Fruit fly (Drosophila melanogaster) whole organism, embryonic: Measurements from ENCODE around the gene Cand1.
A peak's percentile ranks its signal among the peaks of the same experiment; 100 is the strongest.

Experiments used
- B-H1 ChIP-seq: fragments of 200-800 bp; sonication (Bioruptor generic); IDR thresholded peaks from 3 replicates; pipeline ENCODE4 v1.3.6; 2022; ENCODE audit warnings: missing biosample characterization, missing genetic modification characterization
- Bteb2 ChIP-seq: fragments of 200-800 bp; sonication (Bioruptor generic); optimal IDR thresholded peaks from 2 replicates; lab custom pipeline; 2016; ENCODE audit warnings: missing biosample characterization, missing genetic modification characterization
- C15 ChIP-seq: fragments of 200-800 bp; sonication (Bioruptor generic); IDR thresholded peaks from 3 replicates; pipeline ENCODE4 v1.3.6; 2022; ENCODE audit warnings: missing biosample characterization, missing genetic modification characterization
- CG10565 ChIP-seq: fragments of 200-800 bp; sonication (Bioruptor generic); optimal IDR thresholded peaks from 3 replicates; lab custom pipeline; 2016; ENCODE audit warnings: missing biosample characterization, mild to moderate bottlenecking, missing genetic modification characterization
- CG12155 ChIP-seq: fragments of 200-800 bp; sonication (Bioruptor generic); optimal IDR thresholded peaks from 3 replicates; lab custom pipeline; 2016; ENCODE audit warnings: missing biosample characterization, missing genetic modification characterization
- CG12769 ChIP-seq: fragments of 200-800 bp; sonication (Bioruptor generic); optimal IDR thresholded peaks from 2 replicates; lab custom pipeline; 2019; ENCODE audit warnings: missing biosample characterization, mild to moderate bottlenecking, missing genetic modification characterization, moderate library complexity
- CG15479 ChIP-seq: fragments of 200-800 bp; sonication (Bioruptor generic); optimal IDR thresholded peaks from 3 replicates; lab custom pipeline; 2019; ENCODE audit warnings: missing biosample characterization, mild to moderate bottlenecking, missing genetic modification characterization, moderate library complexity
- CG17359 ChIP-seq: fragments of 200-800 bp; sonication (Bioruptor generic); optimal IDR thresholded peaks from 3 replicates; lab custom pipeline; 2018; ENCODE audit warnings: missing biosample characterization, mild to moderate bottlenecking, missing genetic modification characterization, moderate library complexity
- CG1792 ChIP-seq: fragments of 200-800 bp; sonication (Bioruptor generic); optimal IDR thresholded peaks from 2 replicates; lab custom pipeline; 2016; ENCODE audit warnings: missing biosample characterization, missing genetic modification characterization
- CG2875 ChIP-seq: fragments of 200-800 bp; sonication (Bioruptor generic); optimal IDR thresholded peaks from 2 replicates; lab custom pipeline; 2017; ENCODE audit warnings: missing biosample characterization, mild to moderate bottlenecking, missing genetic modification characterization, missing genetic modification reagents
- CG3838 ChIP-seq: fragments of 200-800 bp; sonication (Bioruptor generic); optimal IDR thresholded peaks from 3 replicates; lab custom pipeline; 2016; ENCODE audit warnings: missing biosample characterization, missing genetic modification characterization
- CG4730 ChIP-seq: fragments of 200-800 bp; sonication (Bioruptor generic); IDR thresholded peaks from 2 replicates; pipeline ENCODE4 v1.3.6; 2022; ENCODE audit warnings: missing biosample characterization, missing genetic modification characterization
- CG5245 ChIP-seq: fragments of 200-800 bp; sonication (Bioruptor generic); optimal IDR thresholded peaks from 3 replicates; lab custom pipeline; 2016; ENCODE audit warnings: missing biosample characterization, missing genetic modification characterization
- CG7271 ChIP-seq: fragments of 200-800 bp; sonication (Bioruptor generic); optimal IDR thresholded peaks from 2 replicates; lab custom pipeline; 2018; ENCODE audit warnings: missing biosample characterization, mild to moderate bottlenecking, missing genetic modification characterization, moderate library complexity
- CG8089 ChIP-seq: fragments of 200-800 bp; sonication (Bioruptor generic); optimal IDR thresholded peaks from 3 replicates; lab custom pipeline; 2016; ENCODE audit warnings: missing biosample characterization, missing genetic modification characterization
- CG9932 ChIP-seq: fragments of 200-800 bp; sonication (Bioruptor generic); IDR thresholded peaks from 2 replicates; pipeline ENCODE4 v1.3.6; 2022; ENCODE audit warnings: missing biosample characterization, missing genetic modification characterization
- CTCF ChIP-seq: fragments of 200-800 bp; sonication (Bioruptor generic); optimal IDR thresholded peaks from 2 replicates; lab custom pipeline; 2017; ENCODE audit warnings: missing biosample characterization, mild to moderate bottlenecking, missing genetic modification characterization, moderate library complexity
- CoRest ChIP-seq: fragments of 200-800 bp; sonication (Bioruptor generic); optimal IDR thresholded peaks from 3 replicates; lab custom pipeline; 2018; ENCODE audit warnings: missing biosample characterization, mild to moderate bottlenecking, missing genetic modification characterization, moderate library complexity
- CrebB ChIP-seq: fragments of 200-800 bp; sonication (Bioruptor generic); optimal IDR thresholded peaks from 3 replicates; lab custom pipeline; 2018; ENCODE audit warnings: missing biosample characterization, mild to moderate bottlenecking, missing genetic modification characterization
- D19B ChIP-seq: fragments of 200-800 bp; sonication (Bioruptor generic); optimal IDR thresholded peaks from 2 replicates; lab custom pipeline; 2017; ENCODE audit warnings: missing biosample characterization, mild to moderate bottlenecking, missing genetic modification characterization
- Fer3 ChIP-seq: fragments of 200-800 bp; sonication (Bioruptor generic); optimal IDR thresholded peaks from 2 replicates; lab custom pipeline; 2018; ENCODE audit warnings: missing biosample characterization, mild to moderate bottlenecking, missing genetic modification characterization, moderate library complexity
- Lhr ChIP-seq: fragments of 200-800 bp; sonication (Bioruptor generic); optimal IDR thresholded peaks from 3 replicates; lab custom pipeline; 2017; ENCODE audit warnings: mild to moderate bottlenecking, missing biosample characterization, missing genetic modification reagents, missing genetic modification characterization
- NK7.1 ChIP-seq: fragments of 200-800 bp; sonication (Bioruptor generic); optimal IDR thresholded peaks from 3 replicates; lab custom pipeline; 2016; ENCODE audit warnings: missing biosample characterization, missing genetic modification characterization
- Neu2 ChIP-seq: fragments of 200-800 bp; sonication (Bioruptor generic); optimal IDR thresholded peaks from 3 replicates; lab custom pipeline; 2016; ENCODE audit warnings: missing biosample characterization, missing genetic modification characterization, borderline replicate concordance
- Nf-YB ChIP-seq: fragments of 200-800 bp; sonication (Bioruptor generic); optimal IDR thresholded peaks from 3 replicates; lab custom pipeline; 2019; ENCODE audit warnings: missing biosample characterization, mild to moderate bottlenecking, missing genetic modification characterization, moderate library complexity
- Opbp ChIP-seq: fragments of 200-800 bp; sonication (Bioruptor generic); IDR thresholded peaks from 3 replicates; pipeline ENCODE4 v1.3.6; 2022; ENCODE audit warnings: missing biosample characterization, missing genetic modification characterization; ENCODE audit not compliant: partially characterized antibody
- Pdp1 ChIP-seq, 2 experiments: fragments of 200-800 bp; sonication (Bioruptor generic); optimal IDR thresholded peaks; 3 replicates each; lab custom pipeline; 2016; ENCODE audit warnings: missing biosample characterization in 2 of 2, missing genetic modification characterization in 2 of 2, mild to moderate bottlenecking in 1 of 2, moderate library complexity in 1 of 2
- Rfx ChIP-seq: fragments of 200-800 bp; sonication (Bioruptor generic); IDR thresholded peaks from 2 replicates; pipeline ENCODE4 v1.3.6; 2022; ENCODE audit warnings: missing biosample characterization, missing genetic modification characterization
- Side ChIP-seq: fragments of 200-800 bp; sonication (Bioruptor generic); optimal IDR thresholded peaks from 2 replicates; lab custom pipeline; 2016; ENCODE audit warnings: missing biosample characterization, missing genetic modification characterization
- Six4 ChIP-seq: fragments of 200-800 bp; sonication (Bioruptor generic); optimal IDR thresholded peaks from 2 replicates; lab custom pipeline; 2016; ENCODE audit warnings: missing biosample characterization, missing genetic modification characterization
- Sry-β ChIP-seq: fragments of 200-800 bp; sonication (Bioruptor generic); optimal IDR thresholded peaks from 2 replicates; lab custom pipeline; 2018; ENCODE audit warnings: missing biosample characterization, mild to moderate bottlenecking, missing genetic modification characterization, moderate library complexity
- Sry-δ ChIP-seq: fragments of 200-800 bp; sonication (Bioruptor generic); optimal IDR thresholded peaks from 2 replicates; lab custom pipeline; 2016; ENCODE audit warnings: missing biosample characterization, missing genetic modification characterization
- Trl ChIP-seq, 3 experiments: fragments of >200 bp in 2 of 3; fragments of 200-800 bp in 1 of 3; sonication (Bioruptor generic) in 1 of 3; optimal IDR thresholded peaks; 2 replicates in 1 of 3; 3 replicates in 2 of 3; lab custom pipeline; 2016 to 2017; ENCODE audit warnings: missing biosample characterization in 1 of 3, missing genetic modification characterization in 1 of 3
- ato ChIP-seq: fragments of 200-800 bp; sonication (Bioruptor generic); IDR thresholded peaks from 2 replicates; pipeline ENCODE4 v1.3.6; 2022; ENCODE audit warnings: missing biosample characterization, missing genetic modification characterization; ENCODE audit not compliant: partially characterized antibody
- cad ChIP-seq: fragments of >200 bp; optimal IDR thresholded peaks from 2 replicates; lab custom pipeline; 2017; ENCODE audit warnings: missing biosample characterization, missing genetic modification characterization
- chif ChIP-seq, 2 experiments: fragments of 200-800 bp; sonication (Bioruptor generic); optimal IDR thresholded peaks; 3 replicates each; lab custom pipeline; 2016; ENCODE audit warnings: missing biosample characterization in 2 of 2, missing genetic modification characterization in 2 of 2
- danr ChIP-seq: fragments of 200-800 bp; sonication (Bioruptor generic); IDR thresholded peaks from 2 replicates; pipeline ENCODE4 v1.3.6; 2022; ENCODE audit warnings: missing biosample characterization, missing genetic modification characterization
- fd96Cb ChIP-seq: fragments of 200-800 bp; sonication (Bioruptor generic); optimal IDR thresholded peaks from 2 replicates; lab custom pipeline; 2018; ENCODE audit warnings: missing biosample characterization, mild to moderate bottlenecking, missing genetic modification characterization, moderate library complexity
- grau ChIP-seq: fragments of 200-800 bp; optimal IDR thresholded peaks from 3 replicates; lab custom pipeline; 2019; ENCODE audit warnings: missing biosample characterization, mild to moderate bottlenecking, missing genetic modification characterization, moderate library complexity
- h ChIP-seq: fragments of >200 bp; optimal IDR thresholded peaks from 2 replicates; lab custom pipeline; 2017
- inv ChIP-seq: fragments of 200-800 bp; sonication (Bioruptor generic); IDR thresholded peaks from 2 replicates; pipeline ENCODE4 v1.3.6; 2022; ENCODE audit warnings: missing biosample characterization, missing genetic modification characterization; ENCODE audit not compliant: partially characterized antibody
- kni ChIP-seq: fragments of 200-800 bp; sonication (Bioruptor generic); optimal IDR thresholded peaks from 3 replicates; lab custom pipeline; 2017; ENCODE audit warnings: mild to moderate bottlenecking, missing biosample characterization, missing genetic modification reagents, missing genetic modification characterization
- knrl ChIP-seq: fragments of 200-800 bp; sonication (Bioruptor generic); IDR thresholded peaks from 3 replicates; pipeline ENCODE4 v1.3.6; 2022; ENCODE audit warnings: missing biosample characterization, missing genetic modification characterization; ENCODE audit not compliant: partially characterized antibody
- nerfin-1 ChIP-seq: fragments of 200-800 bp; sonication (Bioruptor generic); optimal IDR thresholded peaks from 3 replicates; lab custom pipeline; 2019; ENCODE audit warnings: missing biosample characterization, mild to moderate bottlenecking, missing genetic modification characterization, moderate library complexity
- nom ChIP-seq: fragments of 200-800 bp; sonication (Bioruptor generic); optimal IDR thresholded peaks from 2 replicates; lab custom pipeline; 2017; ENCODE audit warnings: missing biosample characterization, missing genetic modification characterization, mild to moderate bottlenecking, moderate library complexity, missing genetic modification reagents
- org-1 ChIP-seq: fragments of 200-800 bp; sonication (Bioruptor generic); optimal IDR thresholded peaks from 2 replicates; lab custom pipeline; 2017; ENCODE audit warnings: missing biosample characterization, missing genetic modification characterization
- p53 ChIP-seq: fragments of 200-800 bp; sonication (Bioruptor generic); optimal IDR thresholded peaks from 2 replicates; lab custom pipeline; 2016; ENCODE audit warnings: missing biosample characterization, missing genetic modification characterization
- pzg ChIP-seq: fragments of 200-800 bp; sonication (Bioruptor generic); optimal IDR thresholded peaks from 3 replicates; lab custom pipeline; 2018; ENCODE audit warnings: missing biosample characterization, mild to moderate bottlenecking, missing genetic modification characterization, moderate library complexity
- run ChIP-seq: fragments of 200-800 bp; sonication (Bioruptor generic); optimal IDR thresholded peaks from 3 replicates; lab custom pipeline; 2018; ENCODE audit warnings: missing biosample characterization, mild to moderate bottlenecking, missing genetic modification characterization
- sug ChIP-seq: fragments of 200-800 bp; optimal IDR thresholded peaks from 2 replicates; lab custom pipeline; 2019; ENCODE audit warnings: missing biosample characterization, mild to moderate bottlenecking, missing genetic modification characterization, moderate library complexity

Cand1 gene

dm6 chr2L:10362408-10363067, at the start of gene Cand1, which contains the start of gene pim (continued):
- TF ChIP-seq C15 (GFP tag; lab: Robert Waterston, UW): no peak
- TF ChIP-seq chif (GFP tag; optimal IDR thresholded peaks at IDR 0.05; lab: Kevin White, UChicago): no peak
- no peak for TF ChIP-seq Sry-β (GFP tag; lab: Kevin White, UChicago)
- TF ChIP-seq CG12155 (GFP tag; lab: Kevin White, UChicago): peak; percentile 23
- TF ChIP-seq Side: no peak
- TF ChIP-seq B-H1 (GFP tag; lab: Robert Waterston, UW): no peak
- no peak for TF ChIP-seq kni (GFP tag; lab: Kevin White, UChicago)
- TF ChIP-seq ato (GFP tag; lab: Robert Waterston, UW): no peak
- no peak for TF ChIP-seq Six4 (GFP tag; lab: Kevin White, UChicago)
- no peak for TF ChIP-seq p53 (GFP tag; lab: Kevin White, UChicago)
- TF ChIP-seq cad (GFP tag; lab: Kevin White, UChicago): no peak
- peak; percentile 26 for TF ChIP-seq nerfin-1
- no peak for TF ChIP-seq CG12769 (tag; lab: Kevin White, UChicago)
- TF ChIP-seq fd96Cb: no peak
- TF ChIP-seq CG9932 (GFP tag; lab: Robert Waterston, UW): peak; percentile 52; the same call in 1 of the 2 replicates
- no peak for TF ChIP-seq Bteb2
- TF ChIP-seq org-1 (GFP tag; lab: Kevin White, UChicago): no peak
- TF ChIP-seq D19B: no peak
- no peak for TF ChIP-seq h (lab: Kevin White, UChicago)
- TF ChIP-seq CG4730 (GFP tag; lab: Robert Waterston, UW): no peak
- no peak for TF ChIP-seq Fer3 (tag; lab: Kevin White, UChicago)
- TF ChIP-seq CG10565 (GFP tag; lab: Kevin White, UChicago): no peak
- peak; percentile 53 for TF ChIP-seq Lhr
- no peak for TF ChIP-seq NK7.1
- no peak for TF ChIP-seq CG15479 (GFP tag; lab: Kevin White, UChicago)
- no peak for TF ChIP-seq CG17359 (tag; lab: Kevin White, UChicago)
- TF ChIP-seq knrl (GFP tag; lab: Robert Waterston, UW): peak; percentile 75
- no peak for TF ChIP-seq Trl (optimal IDR thresholded peaks at IDR 0.05; lab: Kevin White, UChicago)
- TF ChIP-seq Trl (GFP tag; optimal IDR thresholded peaks at IDR 0.05; lab: Kevin White, UChicago): no peak
- TF ChIP-seq pzg: peak; percentile 58
- TF ChIP-seq inv (GFP tag; lab: Robert Waterston, UW): peak; percentile 55
- TF ChIP-seq CTCF (GFP tag; lab: Kevin White, UChicago): no peak
- TF ChIP-seq Opbp (GFP tag; lab: Robert Waterston, UW): no peak; the same call in 2 of the 3 replicates
- TF ChIP-seq CG3838 (GFP tag; lab: Kevin White, UChicago): no peak
- peak; percentile 81 for TF ChIP-seq Sry-δ (GFP tag; lab: Kevin White, UChicago)
- peak; percentile 26 for TF ChIP-seq grau (tag; lab: Kevin White, UChicago)
- no peak for TF ChIP-seq Nf-YB (GFP tag; lab: Kevin White, UChicago)
- TF ChIP-seq CG8089: no peak
- TF ChIP-seq CG1792 (GFP tag; lab: Kevin White, UChicago): no peak
- TF ChIP-seq run (tag; lab: Kevin White, UChicago): no peak
- TF ChIP-seq sug (tag; lab: Kevin White, UChicago): peak; percentile 33
- TF ChIP-seq Pdp1 (GFP tag; optimal IDR thresholded peaks at IDR 0.05; lab: Kevin White, UChicago): no peak
- TF ChIP-seq CG2875: no peak
- peak; percentile 59 for TF ChIP-seq CoRest (tag; lab: Kevin White, UChicago)
- no peak for TF ChIP-seq danr (GFP tag; lab: Robert Waterston, UW)
- peak; percentile 35; the same call in 1 of the 2 replicates for TF ChIP-seq Rfx
- no peak for TF ChIP-seq Neu2
- no peak for TF ChIP-seq nom
- TF ChIP-seq CrebB (tag; lab: Kevin White, UChicago): no peak
- no peak for TF ChIP-seq CG5245 (GFP tag; lab: Kevin White, UChicago)
- no peak for TF ChIP-seq CG7271 (tag; lab: Kevin White, UChicago)
